Worm (Caenorhabditis elegans) whole organism, early embryonic: Measurements from ENCODE around the gene C35A5.3.

Experiments used
- aly-1 ChIP-seq: sonication (generic microtip); optimal IDR thresholded peaks from 2 replicates; lab custom pipeline; 2016; ENCODE audit warnings: missing genetic modification characterization, missing compliant biosample characterization
- ama-1 ChIP-seq: fragments of 150-350 bp; optimal IDR thresholded peaks from 2 replicates; lab custom pipeline; 2014
- ets-7 ChIP-seq: sonication (generic microtip); optimal IDR thresholded peaks from 2 replicates; lab custom pipeline; 2016; ENCODE audit warnings: missing genotype, missing genetic modification characterization, missing compliant biosample characterization
- flt-1 ChIP-seq: fragments of 200-800 bp; sonication (Bioruptor generic); IDR thresholded peaks from 2 replicates; pipeline ENCODE4 v1.3.6; 2022; ENCODE audit warnings: missing genetic modification characterization, missing compliant biosample characterization
- hnd-1 ChIP-seq: sonication (generic microtip); optimal IDR thresholded peaks from 2 replicates; lab custom pipeline; 2016; ENCODE audit warnings: missing genetic modification characterization, missing compliant biosample characterization
- pes-1 ChIP-seq: fragments of 200-800 bp; sonication (Bioruptor generic); IDR thresholded peaks from 2 replicates; pipeline ENCODE4 v1.3.6; 2022; ENCODE audit warnings: missing genetic modification reagents, missing genetic modification characterization, missing compliant biosample characterization
- scrt-1 ChIP-seq: fragments of 200-800 bp; sonication (Bioruptor generic); IDR thresholded peaks from 2 replicates; pipeline ENCODE4 v1.3.6; 2022; ENCODE audit warnings: missing genetic modification characterization, missing compliant biosample characterization
- sea-1 ChIP-seq: fragments of 200-800 bp; sonication (Bioruptor generic); conservative IDR thresholded peaks from 2 replicates; pipeline ENCODE4 v1.3.6; 2022; ENCODE audit warnings: missing genetic modification characterization, missing compliant biosample characterization
- tbx-11 ChIP-seq: fragments of 200-800 bp; sonication (Bioruptor generic); IDR thresholded peaks from 2 replicates; pipeline ENCODE4 v1.3.6; 2022; ENCODE audit warnings: missing genetic modification characterization, missing compliant biosample characterization
- tbx-37 ChIP-seq: fragments of 200-800 bp; sonication (Bioruptor generic); conservative IDR thresholded peaks from 2 replicates; pipeline ENCODE4 v1.3.6; 2022; ENCODE audit warnings: missing genetic modification reagents, missing genetic modification characterization, missing compliant biosample characterization

- TF ChIP-seq sea-1 (GFP tag; lab: Robert Waterston, UW) (no peak), flt-1 (GFP tag; lab: Robert Waterston, UW) (no peak), ama-1 (lab: Kevin White, UChicago) (no peak), hnd-1 (no peak), ets-7 (tag; lab: Kevin White, UChicago) (no peak), aly-1 (tag; lab: Kevin White, UChicago) (no peak), pes-1 (GFP tag; lab: Robert Waterston, UW) (no peak), scrt-1 (GFP tag; lab: Robert Waterston, UW) (no peak), tbx-37 (no peak), tbx-11 (no peak)
Observed at ce11 chrV:10474040-10474439, 27.2 kb downstream of the C35A5.3 start.
